Worm (Caenorhabditis elegans) whole organism, L4/young adult: Measurements from ENCODE around the gene bcf-1.

Source experiments
- W03F9.2 ChIP-seq: fragments of 150-350 bp; optimal IDR thresholded peaks from 2 replicates; lab custom pipeline; 2014; ENCODE audit warnings: missing biosample characterization, missing genetic modification characterization
- dao-5 ChIP-seq: sonication (generic microtip); optimal IDR thresholded peaks from 2 replicates; lab custom pipeline; 2016; ENCODE audit warnings: missing genotype, missing genetic modification characterization, moderate library complexity, missing compliant biosample characterization
- him-1 ChIP-seq: sonication (generic microtip); optimal IDR thresholded peaks from 2 replicates; lab custom pipeline; 2016; ENCODE audit warnings: missing genotype, missing genetic modification reagents, missing genetic modification characterization, missing compliant biosample characterization

ce11 chrV:6352350-6352749, 56.2 kb downstream of the bcf-1 start:
- TF ChIP-seq dao-5 (tag; lab: Kevin White, UChicago): no peak
- no peak for TF ChIP-seq him-1 (tag; lab: Kevin White, UChicago)
- no peak for TF ChIP-seq W03F9.2
